Worm (Caenorhabditis elegans): ENCODE measurements around the gene unc-98.

The unc-98 gene

ce11 chrX:7577458-7578158 is 4.2 kb upstream of the unc-98 start:
- TF ChIP-seq drap-1 (GFP tag; optimal IDR thresholded peaks at IDR 0.05) (no peak), mls-2 (tag; optimal IDR thresholded peaks at IDR 0.05) (peak; percentile 23), sptf-1 (tag; optimal IDR thresholded peaks at IDR 0.05) (peak; percentile 15), ham-2 (GFP tag; optimal IDR thresholded peaks at IDR 0.05) (peak; percentile 19), M03D4.4 (tag; optimal IDR thresholded peaks at IDR 0.05) (peak; percentile 17), cnd-1 (tag; optimal IDR thresholded peaks at IDR 0.05) (peak; percentile 34), elt-1 (tag; optimal IDR thresholded peaks at IDR 0.05; ENCODE audit: borderline replicate concordance, insufficient read depth) (peak; percentile 49), sem-2 (GFP tag; optimal IDR thresholded peaks at IDR 0.05) (no peak)

ce11 chrX:7575939-7576338 is 2.5 kb upstream of the unc-98 start:
- TF ChIP-seq ceh-39 (tag; optimal IDR thresholded peaks at IDR 0.05) = no peak

ce11 chrX:7573629-7574028 is 210 bp upstream of the unc-98 start:
- TF ChIP-seq bed-3 (GFP tag; optimal IDR thresholded peaks at IDR 0.05) (no peak), snpc-4 (tag; optimal IDR thresholded peaks at IDR 0.05) (no peak), sem-2 (GFP tag; optimal IDR thresholded peaks at IDR 0.05) (no peak), elt-1 (tag; optimal IDR thresholded peaks at IDR 0.05; ENCODE audit: borderline replicate concordance, insufficient read depth) (no peak), unc-62 (GFP tag; optimal IDR thresholded peaks at IDR 0.05) (peak; percentile 5), cnd-1 (tag; optimal IDR thresholded peaks at IDR 0.05) (no peak), nhr-2 (tag; optimal IDR thresholded peaks at IDR 0.05) (no peak), ztf-11 (tag; optimal IDR thresholded peaks at IDR 0.05) (no peak), lin-32 (GFP tag; optimal IDR thresholded peaks at IDR 0.05) (no peak), unc-120 (tag; optimal IDR thresholded peaks at IDR 0.05; ENCODE audit: poor library complexity, severe bottlenecking) (peak; percentile 77), ces-1 (GFP tag; optimal IDR thresholded peaks at IDR 0.05) (no peak), ceh-83 (GFP tag; optimal IDR thresholded peaks at IDR 0.05) (no peak), hlh-1 (tag; optimal IDR thresholded peaks at IDR 0.05) (peak; percentile 75), lin-13 (tag; optimal IDR thresholded peaks at IDR 0.05) (no peak)

ce11 chrX:7573172-7573571 is 247 bp downstream of the unc-98 start:
- TF ChIP-seq lin-32 (GFP tag; optimal IDR thresholded peaks at IDR 0.05) (no peak), ceh-43 (GFP tag; optimal IDR thresholded peaks at IDR 0.05) (no peak), drap-1 (GFP tag; optimal IDR thresholded peaks at IDR 0.05) (no peak), pha-4 (tag; optimal IDR thresholded peaks at IDR 0.05) (no peak), lsy-2 (tag; optimal IDR thresholded peaks at IDR 0.05) (no peak), flh-1 (GFP tag; optimal IDR thresholded peaks at IDR 0.05) (no peak), ham-2 (GFP tag; optimal IDR thresholded peaks at IDR 0.05) (no peak), nhr-2 (tag; optimal IDR thresholded peaks at IDR 0.05) (no peak), ztf-11 (tag; optimal IDR thresholded peaks at IDR 0.05) (no peak), cnd-1 (tag; optimal IDR thresholded peaks at IDR 0.05) (no peak), nhr-28 (tag; optimal IDR thresholded peaks at IDR 0.05) (no peak), unc-62 (GFP tag; optimal IDR thresholded peaks at IDR 0.05) (no peak)

- no peak for TF ChIP-seq bed-3 (GFP tag; optimal IDR thresholded peaks at IDR 0.05)
- no peak for TF ChIP-seq zip-8 (tag; optimal IDR thresholded peaks at IDR 0.05)
- no peak for TF ChIP-seq pha-4 (tag; optimal IDR thresholded peaks at IDR 0.05)
- TF ChIP-seq flh-1 (GFP tag; optimal IDR thresholded peaks at IDR 0.05) = no peak
- TF ChIP-seq M03D4.4 (tag; optimal IDR thresholded peaks at IDR 0.05) = no peak
- no peak for TF ChIP-seq snpc-4 (tag; optimal IDR thresholded peaks at IDR 0.05)
- TF ChIP-seq cnd-1 (tag; optimal IDR thresholded peaks at IDR 0.05) = no peak
- TF ChIP-seq tbx-8 (GFP tag; optimal IDR thresholded peaks at IDR 0.05) = no peak
- TF ChIP-seq lin-13 (tag; optimal IDR thresholded peaks at IDR 0.05) = no peak
- no peak for TF ChIP-seq drap-1 (GFP tag; optimal IDR thresholded peaks at IDR 0.05)
- TF ChIP-seq ham-2 (GFP tag; optimal IDR thresholded peaks at IDR 0.05) = no peak
- no peak for TF ChIP-seq nhr-2 (tag; optimal IDR thresholded peaks at IDR 0.05)
- no peak for TF ChIP-seq sem-2 (GFP tag; optimal IDR thresholded peaks at IDR 0.05)
- no peak for TF ChIP-seq sptf-1 (tag; optimal IDR thresholded peaks at IDR 0.05)
- no peak for TF ChIP-seq mab-5 (tag; optimal IDR thresholded peaks at IDR 0.05)
- no peak for TF ChIP-seq nhr-237 (tag; optimal IDR thresholded peaks at IDR 0.05)
Observed at ce11 chrX:7572057-7572456, 1.4 kb downstream of the unc-98 start, which contains the start of gene pcyt-1. Gene pcyt-1 (plus strand): TSS chrX:7572357.
